Fruit fly (Drosophila melanogaster): Measurements from ENCODE around the gene rb.
A peak's percentile ranks its signal among the peaks of the same experiment; 100 is the strongest.

DNA sequence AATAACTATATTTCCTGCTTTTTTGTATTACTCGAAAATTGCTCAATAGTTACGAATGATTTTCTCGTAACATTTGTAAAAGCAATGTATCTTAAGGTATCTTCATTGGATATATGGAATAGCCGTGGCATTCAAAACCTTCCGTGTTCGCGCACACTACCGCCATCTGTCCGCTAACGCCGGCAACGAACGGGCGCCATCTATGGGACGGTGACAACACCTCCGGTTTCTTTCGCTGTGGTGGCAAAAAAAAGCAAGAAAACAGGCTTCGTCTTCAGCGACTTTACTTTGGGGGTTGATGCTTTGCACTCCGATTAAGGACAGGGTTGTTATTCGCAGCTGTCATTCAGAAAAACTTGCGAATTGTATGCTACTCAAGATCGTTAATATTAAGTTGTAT, 33.3 kb downstream of the rb start:
- TF ChIP-seq Pif1A (GFP tag; optimal IDR thresholded peaks at IDR 0.05) (peak; percentile 6), EcR (GFP tag; optimal IDR thresholded peaks at IDR 0.05) (no peak), CG8159 (tag; optimal IDR thresholded peaks at IDR 0.05) (no peak)
